Fruit fly (Drosophila melanogaster) whole organism, embryonic: ENCODE results near the gene CG1703.
A peak's percentile ranks its signal among the peaks of the same experiment; 100 is the strongest.

ENCODE experiments used
- ATbp ChIP-seq: fragments of 200-800 bp; sonication (Bioruptor generic); optimal IDR thresholded peaks from 2 replicates; lab custom pipeline; 2017; ENCODE audit warnings: missing biosample characterization, mild to moderate bottlenecking, missing genetic modification characterization, missing genetic modification reagents
- B-H1 ChIP-seq: fragments of 200-800 bp; sonication (Bioruptor generic); IDR thresholded peaks from 3 replicates; pipeline ENCODE4 v1.3.6; 2022; ENCODE audit warnings: missing biosample characterization, missing genetic modification characterization
- BEAF-32 ChIP-seq: fragments of 200-800 bp; sonication (Bioruptor generic); optimal IDR thresholded peaks from 3 replicates; lab custom pipeline; 2017; ENCODE audit warnings: missing biosample characterization, missing genetic modification characterization, mild to moderate bottlenecking, moderate library complexity, missing genetic modification reagents
- CG10267 ChIP-seq: fragments of 200-800 bp; sonication (Bioruptor generic); optimal IDR thresholded peaks from 2 replicates; lab custom pipeline; 2018; ENCODE audit warnings: missing biosample characterization, mild to moderate bottlenecking, missing genetic modification characterization, moderate library complexity
- CG10979 ChIP-seq: fragments of 200-800 bp; sonication (Bioruptor generic); optimal IDR thresholded peaks from 2 replicates; lab custom pipeline; 2018; ENCODE audit warnings: missing biosample characterization, mild to moderate bottlenecking, missing genetic modification characterization, moderate library complexity
- CG14441 ChIP-seq: fragments of 200-800 bp; sonication (Bioruptor generic); IDR thresholded peaks from 2 replicates; pipeline ENCODE4 v1.3.6; 2022; ENCODE audit warnings: missing biosample characterization, missing genetic modification characterization
- CG14710 ChIP-seq: fragments of 200-800 bp; sonication (Bioruptor generic); optimal IDR thresholded peaks from 3 replicates; lab custom pipeline; 2019; ENCODE audit warnings: missing biosample characterization, mild to moderate bottlenecking, missing genetic modification characterization, moderate library complexity
- CG17328 ChIP-seq: fragments of 200-800 bp; sonication (Bioruptor generic); IDR thresholded peaks from 2 replicates; pipeline ENCODE4 v1.3.6; 2022; ENCODE audit warnings: missing biosample characterization, missing genetic modification characterization
- CG17802 ChIP-seq: fragments of 200-800 bp; sonication (Bioruptor generic); optimal IDR thresholded peaks from 2 replicates; lab custom pipeline; 2018; ENCODE audit warnings: missing biosample characterization, mild to moderate bottlenecking, missing genetic modification characterization, moderate library complexity
- CG18476 ChIP-seq: fragments of 200-800 bp; sonication (Bioruptor generic); optimal IDR thresholded peaks from 2 replicates; lab custom pipeline; 2016; ENCODE audit warnings: missing biosample characterization, mild to moderate bottlenecking, missing genetic modification characterization
- CG2120 ChIP-seq: fragments of 200-800 bp; sonication (Bioruptor generic); optimal IDR thresholded peaks from 3 replicates; lab custom pipeline; 2016; ENCODE audit warnings: missing biosample characterization, missing genetic modification characterization
- CG3838 ChIP-seq: fragments of 200-800 bp; sonication (Bioruptor generic); optimal IDR thresholded peaks from 3 replicates; lab custom pipeline; 2016; ENCODE audit warnings: missing biosample characterization, missing genetic modification characterization
- CG4282 ChIP-seq: fragments of 200-800 bp; sonication (Bioruptor generic); optimal IDR thresholded peaks from 2 replicates; lab custom pipeline; 2016; ENCODE audit warnings: missing biosample characterization, missing genetic modification characterization
- CG43689 ChIP-seq: fragments of 200-800 bp; sonication (Bioruptor generic); IDR thresholded peaks from 2 replicates; pipeline ENCODE4 v1.3.6; 2022; ENCODE audit warnings: missing biosample characterization, missing genetic modification characterization
- CG4617 ChIP-seq: fragments of 200-800 bp; sonication (Bioruptor generic); optimal IDR thresholded peaks from 3 replicates; lab custom pipeline; 2016; ENCODE audit warnings: missing biosample characterization, missing genetic modification characterization, borderline replicate concordance
- CG6272 ChIP-seq: fragments of 200-800 bp; sonication (Bioruptor generic); IDR thresholded peaks from 2 replicates; pipeline ENCODE4 v1.3.6; 2022; ENCODE audit warnings: missing biosample characterization, missing genetic modification characterization
- CG9817 ChIP-seq: fragments of 200-800 bp; sonication (Bioruptor generic); optimal IDR thresholded peaks from 2 replicates; lab custom pipeline; 2018; ENCODE audit warnings: missing biosample characterization, mild to moderate bottlenecking, missing genetic modification characterization, moderate library complexity
- CG9932 ChIP-seq: fragments of 200-800 bp; sonication (Bioruptor generic); IDR thresholded peaks from 2 replicates; pipeline ENCODE4 v1.3.6; 2022; ENCODE audit warnings: missing biosample characterization, missing genetic modification characterization
- Camta ChIP-seq: fragments of 200-800 bp; sonication (Bioruptor generic); optimal IDR thresholded peaks from 2 replicates; lab custom pipeline; 2016; ENCODE audit warnings: missing biosample characterization, missing genetic modification characterization
- CoRest ChIP-seq: fragments of 200-800 bp; sonication (Bioruptor generic); optimal IDR thresholded peaks from 3 replicates; lab custom pipeline; 2018; ENCODE audit warnings: missing biosample characterization, mild to moderate bottlenecking, missing genetic modification characterization, moderate library complexity
- Dp ChIP-seq: fragments of 200-800 bp; sonication (Bioruptor generic); optimal IDR thresholded peaks from 2 replicates; lab custom pipeline; 2018; ENCODE audit warnings: missing biosample characterization, mild to moderate bottlenecking, missing genetic modification characterization, moderate library complexity
- E2f2 ChIP-seq: fragments of 200-800 bp; sonication (Bioruptor generic); IDR thresholded peaks from 2 replicates; pipeline ENCODE4 v1.3.6; 2022; ENCODE audit warnings: missing biosample characterization, missing genetic modification characterization
- MBD-R2 ChIP-seq: fragments of 200-800 bp; sonication (Bioruptor generic); IDR thresholded peaks from 2 replicates; pipeline ENCODE4 v1.3.6; 2022; ENCODE audit warnings: missing biosample characterization, missing genetic modification characterization
- Med ChIP-seq: fragments of 200-800 bp; sonication (Bioruptor generic); peaks from one replicate; lab custom pipeline; 2016; ENCODE audit warnings: missing biosample characterization, missing genetic modification characterization, mild to moderate bottlenecking, inconsistent platforms, moderate library complexity
- Myb ChIP-seq: fragments of 200-800 bp; sonication (Bioruptor generic); optimal IDR thresholded peaks from 2 replicates; lab custom pipeline; 2016; ENCODE audit warnings: missing biosample characterization, missing genetic modification characterization
- NFAT ChIP-seq: fragments of 200-800 bp; sonication (Bioruptor generic); IDR thresholded peaks from 2 replicates; pipeline ENCODE4 v1.3.6; 2022; ENCODE audit warnings: missing biosample characterization, missing genetic modification characterization
- Rfx ChIP-seq: fragments of 200-800 bp; sonication (Bioruptor generic); IDR thresholded peaks from 2 replicates; pipeline ENCODE4 v1.3.6; 2022; ENCODE audit warnings: missing biosample characterization, missing genetic modification characterization
- Scr ChIP-seq: fragments of 200-800 bp; sonication (Bioruptor generic); IDR thresholded peaks from 2 replicates; pipeline ENCODE4 v1.3.6; 2022; ENCODE audit warnings: missing biosample characterization, missing genetic modification characterization; ENCODE audit not compliant: partially characterized antibody
- Sry-β ChIP-seq: fragments of 200-800 bp; sonication (Bioruptor generic); optimal IDR thresholded peaks from 2 replicates; lab custom pipeline; 2018; ENCODE audit warnings: missing biosample characterization, mild to moderate bottlenecking, missing genetic modification characterization, moderate library complexity
- Xbp1 ChIP-seq: fragments of 200-800 bp; sonication (Bioruptor generic); optimal IDR thresholded peaks from 3 replicates; lab custom pipeline; 2016; ENCODE audit warnings: missing biosample characterization, mild to moderate bottlenecking, missing genetic modification characterization
- crp ChIP-seq, 2 experiments: fragments of 200-800 bp; sonication (Bioruptor generic); optimal IDR thresholded peaks; 2 replicates in 1 of 2; 3 replicates in 1 of 2; lab custom pipeline; 2017; ENCODE audit warnings: missing biosample characterization in 2 of 2, missing genetic modification characterization in 2 of 2, mild to moderate bottlenecking in 1 of 2, moderate library complexity in 1 of 2
- dati ChIP-seq: fragments of 200-800 bp; sonication (Bioruptor generic); IDR thresholded peaks from 2 replicates; pipeline ENCODE4 v1.3.6; 2022; ENCODE audit warnings: missing biosample characterization, missing genetic modification characterization
- ems ChIP-seq: fragments of 200-800 bp; sonication (Bioruptor generic); optimal IDR thresholded peaks from 3 replicates; lab custom pipeline; 2016; ENCODE audit warnings: missing biosample characterization, missing genetic modification characterization
- gfzf ChIP-seq: fragments of 200-800 bp; sonication (Bioruptor generic); optimal IDR thresholded peaks from 2 replicates; lab custom pipeline; 2016; ENCODE audit warnings: missing biosample characterization, mild to moderate bottlenecking, missing genetic modification characterization, moderate library complexity
- grau ChIP-seq: fragments of 200-800 bp; optimal IDR thresholded peaks from 3 replicates; lab custom pipeline; 2019; ENCODE audit warnings: missing biosample characterization, mild to moderate bottlenecking, missing genetic modification characterization, moderate library complexity
- inv ChIP-seq: fragments of 200-800 bp; sonication (Bioruptor generic); IDR thresholded peaks from 2 replicates; pipeline ENCODE4 v1.3.6; 2022; ENCODE audit warnings: missing biosample characterization, missing genetic modification characterization; ENCODE audit not compliant: partially characterized antibody
- jumu ChIP-seq: fragments of 200-800 bp; sonication (Bioruptor generic); optimal IDR thresholded peaks from 3 replicates; lab custom pipeline; 2016; ENCODE audit warnings: missing biosample characterization, missing genetic modification characterization
- mam ChIP-seq: fragments of 200-800 bp; sonication (Bioruptor generic); optimal IDR thresholded peaks from 3 replicates; lab custom pipeline; 2016; ENCODE audit warnings: missing biosample characterization, missing genetic modification characterization
- odd ChIP-seq: fragments of 200-800 bp; sonication (Bioruptor generic); optimal IDR thresholded peaks from 2 replicates; lab custom pipeline; 2017; ENCODE audit warnings: missing biosample characterization, mild to moderate bottlenecking, missing genetic modification characterization
- phol ChIP-seq: fragments of 200-800 bp; sonication (Bioruptor generic); optimal IDR thresholded peaks from 3 replicates; lab custom pipeline; 2018; ENCODE audit warnings: missing biosample characterization, mild to moderate bottlenecking, missing genetic modification characterization, moderate library complexity
- pnt ChIP-seq: fragments of 200-800 bp; sonication (Bioruptor generic); optimal IDR thresholded peaks from 3 replicates; lab custom pipeline; 2016; ENCODE audit warnings: missing biosample characterization, missing genetic modification characterization
- pzg ChIP-seq: fragments of 200-800 bp; sonication (Bioruptor generic); optimal IDR thresholded peaks from 3 replicates; lab custom pipeline; 2018; ENCODE audit warnings: missing biosample characterization, mild to moderate bottlenecking, missing genetic modification characterization, moderate library complexity
- row ChIP-seq: fragments of 200-800 bp; sonication (Bioruptor generic); IDR thresholded peaks from 3 replicates; pipeline ENCODE4 v1.3.6; 2022; ENCODE audit warnings: missing biosample characterization, missing genetic modification characterization
- sens ChIP-seq: fragments of 200-800 bp; sonication (Bioruptor generic); peaks from one replicate; lab custom pipeline; 2016; ENCODE audit warnings: missing biosample characterization, missing genetic modification characterization
- sens-2 ChIP-seq: fragments of 200-800 bp; sonication (Bioruptor generic); IDR thresholded peaks from 2 replicates; pipeline ENCODE4 v1.3.6; 2022; ENCODE audit warnings: missing biosample characterization, missing genetic modification characterization
- seq ChIP-seq: fragments of 200-800 bp; sonication (Bioruptor generic); IDR thresholded peaks from 2 replicates; pipeline ENCODE4 v1.3.6; 2022; ENCODE audit warnings: missing biosample characterization, missing genetic modification characterization
- sisA ChIP-seq: fragments of 200-800 bp; sonication (Bioruptor generic); IDR thresholded peaks from 2 replicates; pipeline ENCODE4 v1.3.6; 2022; ENCODE audit warnings: missing biosample characterization, missing genetic modification characterization
- slbo ChIP-seq: fragments of 200-800 bp; sonication (Bioruptor generic); IDR thresholded peaks from 2 replicates; pipeline ENCODE4 v1.3.6; 2022; ENCODE audit warnings: missing biosample characterization, missing genetic modification characterization
- ssp ChIP-seq: fragments of 200-800 bp; sonication (Bioruptor generic); IDR thresholded peaks from 2 replicates; pipeline ENCODE4 v1.3.6; 2022; ENCODE audit warnings: missing biosample characterization, missing genetic modification characterization
- stwl ChIP-seq: fragments of 200-800 bp; sonication (Bioruptor generic); optimal IDR thresholded peaks from 3 replicates; lab custom pipeline; 2018; ENCODE audit warnings: missing biosample characterization, mild to moderate bottlenecking, missing genetic modification characterization, moderate library complexity

CG1703 gene

dm6 chrX:11572270-11572914 is 39.3 kb upstream of the CG1703 start, which contains the start of the genes Kmn1 and Reepl1:
Kmn1 (minus strand) TSS chrX:11572442.
Reepl1 (plus strand) TSS chrX:11572707.
- TF ChIP-seq gfzf (peak; percentile 33), CG4617 (GFP tag; lab: Kevin White, UChicago) (peak; percentile 10), BEAF-32 (peak; percentile 21), ssp (GFP tag; lab: Robert Waterston, UW) (peak; percentile 32; the same call in 1 of the 2 replicates), dati (no peak), grau (tag; lab: Kevin White, UChicago) (peak; percentile 3), CoRest (tag; lab: Kevin White, UChicago) (peak; percentile 20), crp (GFP tag; optimal IDR thresholded peaks at IDR 0.05; lab: Kevin White, UChicago) (peak in 1 of 2 experiments; percentile 70), seq (GFP tag; lab: Robert Waterston, UW) (no peak), odd (GFP tag; lab: Kevin White, UChicago) (no peak), Rfx (GFP tag; lab: Robert Waterston, UW) (peak; percentile 40; the same call in 1 of the 2 replicates), stwl (tag; lab: Kevin White, UChicago) (peak; percentile 3), CG17802 (tag; lab: Kevin White, UChicago) (no peak), NFAT (GFP tag; lab: Robert Waterston, UW) (peak; percentile 12; the same call in 1 of the 2 replicates), Xbp1 (GFP tag; lab: Kevin White, UChicago) (peak; percentile 4), ATbp (GFP tag; lab: Kevin White, UChicago) (no peak), CG2120 (peak; percentile 16), sisA (0 out of 2 replicates have a peak, but pooled peaks have one; percentile 15), Camta (GFP tag; lab: Kevin White, UChicago) (no peak), CG4282 (no peak), inv (GFP tag; lab: Robert Waterston, UW) (no peak), slbo (GFP tag; lab: Robert Waterston, UW) (peak; percentile 62), sens-2 (no peak), CG6272 (GFP tag; lab: Robert Waterston, UW) (no peak), sens (GFP tag; lab: Kevin White, UChicago) (peak; percentile 18), Med (GFP tag; lab: Kevin White, UChicago) (peak; percentile 19), CG14710 (peak; percentile 2), CG10979 (tag; lab: Kevin White, UChicago) (no peak), B-H1 (GFP tag; lab: Robert Waterston, UW) (no peak), MBD-R2 (peak; percentile 67), Sry-β (GFP tag; lab: Kevin White, UChicago) (peak; percentile 88), CG14441 (no peak), ems (GFP tag; lab: Kevin White, UChicago) (no peak), mam (GFP tag; lab: Kevin White, UChicago) (peak; percentile 5), row (peak; percentile 72), jumu (GFP tag; lab: Kevin White, UChicago) (peak; percentile 21), Dp (GFP tag; lab: Kevin White, UChicago) (peak; percentile 45), CG43689 (GFP tag; lab: Robert Waterston, UW) (no peak), CG9932 (GFP tag; lab: Robert Waterston, UW) (peak; percentile 39; the same call in 1 of the 2 replicates), Myb (peak; percentile 13), pzg (peak; percentile 29), CG10267 (peak; percentile 74), CG3838 (GFP tag; lab: Kevin White, UChicago) (no peak), Scr (no peak), phol (peak; percentile 15), E2f2 (GFP tag; lab: Robert Waterston, UW) (peak; percentile 52; the same call in 1 of the 2 replicates), pnt (GFP tag; lab: Kevin White, UChicago) (peak; percentile 3), CG18476 (GFP tag; lab: Kevin White, UChicago) (no peak), CG9817 (tag; lab: Kevin White, UChicago) (peak; percentile 10), CG17328 (no peak)
